Worm (Caenorhabditis elegans): Measurements from ENCODE around the gene mvb-12.

ce11 chrIV:7812709-7813108 is 17.6 kb upstream of the mvb-12 start, which contains the start of gene zgpa-1:
- TF ChIP-seq ztf-16 (tag; optimal IDR thresholded peaks at IDR 0.05) (no peak), lin-11 (tag; optimal IDR thresholded peaks at IDR 0.05) (no peak), sdc-2 (tag; optimal IDR thresholded peaks at IDR 0.05) (no peak), ets-4 (tag; optimal IDR thresholded peaks at IDR 0.05) (no peak), nhr-11 (tag; optimal IDR thresholded peaks at IDR 0.05) (no peak), sox-4 (tag; optimal IDR thresholded peaks at IDR 0.05) (no peak), nfya-1 (tag; optimal IDR thresholded peaks at IDR 0.05) (no peak)

Data from whole organism, late embryonic.